Fruit fly (Drosophila melanogaster) whole organism, embryonic: ENCODE data around the gene ckd.

ENCODE experiments used
- Antp ChIP-seq: fragments of 200-800 bp; sonication (Bioruptor generic); optimal IDR thresholded peaks from 3 replicates; lab custom pipeline; 2016; ENCODE audit warnings: missing biosample characterization, missing genetic modification characterization
- Asciz ChIP-seq: fragments of 200-800 bp; sonication (Bioruptor generic); optimal IDR thresholded peaks from 2 replicates; lab custom pipeline; 2017; ENCODE audit warnings: missing biosample characterization, mild to moderate bottlenecking, missing genetic modification characterization, missing genetic modification reagents
- Bgb ChIP-seq: fragments of 200-800 bp; sonication (Bioruptor generic); IDR thresholded peaks from 2 replicates; pipeline ENCODE4 v1.3.6; 2022; ENCODE audit warnings: missing biosample characterization, missing genetic modification characterization; ENCODE audit not compliant: partially characterized antibody
- CG10147 ChIP-seq: fragments of 200-800 bp; sonication (Bioruptor generic); optimal IDR thresholded peaks from 2 replicates; lab custom pipeline; 2019; ENCODE audit warnings: missing biosample characterization, mild to moderate bottlenecking, missing genetic modification characterization, moderate library complexity
- CG11456 ChIP-seq: fragments of 200-800 bp; sonication (Bioruptor generic); IDR thresholded peaks from 3 replicates; pipeline ENCODE4 v1.3.6; 2022; ENCODE audit warnings: missing biosample characterization, missing genetic modification characterization
- CG1233 ChIP-seq: fragments of 200-800 bp; sonication (Bioruptor generic); optimal IDR thresholded peaks from 4 replicates; lab custom pipeline; 2018; ENCODE audit warnings: missing biosample characterization, mild to moderate bottlenecking, missing genetic modification characterization
- CG12659 ChIP-seq: fragments of 200-800 bp; sonication (Bioruptor generic); optimal IDR thresholded peaks from 3 replicates; lab custom pipeline; 2017; ENCODE audit warnings: mild to moderate bottlenecking, missing biosample characterization, missing genetic modification reagents, missing genetic modification characterization
- CG12942 ChIP-seq: fragments of 200-800 bp; sonication (Bioruptor generic); optimal IDR thresholded peaks from 3 replicates; lab custom pipeline; 2016; ENCODE audit warnings: missing biosample characterization, missing genetic modification characterization
- CG13287 ChIP-seq: fragments of 200-800 bp; sonication (Bioruptor generic); IDR thresholded peaks from 2 replicates; pipeline ENCODE4 v1.3.6; 2022; ENCODE audit warnings: missing biosample characterization, missing genetic modification characterization; ENCODE audit not compliant: partially characterized antibody
- CG14860 ChIP-seq: fragments of 200-800 bp; sonication (Bioruptor generic); IDR thresholded peaks from 3 replicates; pipeline ENCODE4 v1.3.6; 2022; ENCODE audit warnings: missing biosample characterization, missing genetic modification characterization; ENCODE audit not compliant: partially characterized antibody
- CG14965 ChIP-seq: fragments of 200-800 bp; sonication (Bioruptor generic); optimal IDR thresholded peaks from 2 replicates; lab custom pipeline; 2016; ENCODE audit warnings: missing biosample characterization, missing genetic modification characterization, borderline replicate concordance
- CG15011 ChIP-seq: fragments of 200-800 bp; sonication (Bioruptor generic); optimal IDR thresholded peaks from 3 replicates; lab custom pipeline; 2018; ENCODE audit warnings: missing biosample characterization, mild to moderate bottlenecking, missing genetic modification characterization
- CG15269 ChIP-seq: fragments of 200-800 bp; sonication (Bioruptor generic); optimal IDR thresholded peaks from 2 replicates; lab custom pipeline; 2018; ENCODE audit warnings: missing biosample characterization, mild to moderate bottlenecking, missing genetic modification characterization, moderate library complexity
- CG15601 ChIP-seq: fragments of 200-800 bp; sonication (Bioruptor generic); optimal IDR thresholded peaks from 3 replicates; lab custom pipeline; 2019; ENCODE audit warnings: missing biosample characterization, mild to moderate bottlenecking, missing genetic modification characterization, moderate library complexity
- CG18619 ChIP-seq: fragments of 200-800 bp; sonication (Bioruptor generic); optimal IDR thresholded peaks from 3 replicates; lab custom pipeline; 2017; ENCODE audit warnings: missing biosample characterization, mild to moderate bottlenecking, missing genetic modification characterization
- CG2678 ChIP-seq: fragments of 200-800 bp; sonication (Bioruptor generic); optimal IDR thresholded peaks from 3 replicates; lab custom pipeline; 2019; ENCODE audit warnings: missing biosample characterization, mild to moderate bottlenecking, missing genetic modification characterization, moderate library complexity
- CG3163 ChIP-seq: fragments of 200-800 bp; sonication (Bioruptor generic); optimal IDR thresholded peaks from 3 replicates; lab custom pipeline; 2016; ENCODE audit warnings: missing biosample characterization, missing genetic modification characterization
- CG7357 ChIP-seq: fragments of 200-800 bp; sonication (Bioruptor generic); IDR thresholded peaks from 3 replicates; pipeline ENCODE4 v1.3.6; 2022; ENCODE audit warnings: missing biosample characterization, missing genetic modification characterization
- CG7556 ChIP-seq: fragments of 200-800 bp; sonication (Bioruptor generic); optimal IDR thresholded peaks from 2 replicates; lab custom pipeline; 2017; ENCODE audit warnings: missing biosample characterization, mild to moderate bottlenecking, missing genetic modification characterization
- CG7963 ChIP-seq: fragments of 200-800 bp; sonication (Bioruptor generic); IDR thresholded peaks from 3 replicates; pipeline ENCODE4 v1.3.6; 2022; ENCODE audit warnings: missing biosample characterization, missing genetic modification characterization; ENCODE audit not compliant: partially characterized antibody
- CG9609 ChIP-seq: fragments of 200-800 bp; sonication (Bioruptor generic); optimal IDR thresholded peaks from 3 replicates; lab custom pipeline; 2016; ENCODE audit warnings: missing biosample characterization, missing genetic modification characterization
- D19B ChIP-seq: fragments of 200-800 bp; sonication (Bioruptor generic); optimal IDR thresholded peaks from 2 replicates; lab custom pipeline; 2017; ENCODE audit warnings: missing biosample characterization, mild to moderate bottlenecking, missing genetic modification characterization
- Dbx ChIP-seq: fragments of 200-800 bp; sonication (Bioruptor generic); IDR thresholded peaks from 3 replicates; pipeline ENCODE4 v1.3.6; 2022; ENCODE audit warnings: missing biosample characterization, missing genetic modification characterization
- Deaf1 ChIP-seq: fragments of 200-800 bp; optimal IDR thresholded peaks from 3 replicates; lab custom pipeline; 2019; ENCODE audit warnings: missing biosample characterization, mild to moderate bottlenecking, missing genetic modification characterization, moderate library complexity
- HLH3B ChIP-seq: fragments of 200-800 bp; sonication (Bioruptor generic); IDR thresholded peaks from 2 replicates; pipeline ENCODE4 v1.3.6; 2022; ENCODE audit warnings: missing biosample characterization, missing genetic modification characterization
- Hand ChIP-seq: fragments of 200-800 bp; sonication (Bioruptor generic); optimal IDR thresholded peaks from 2 replicates; lab custom pipeline; 2017; ENCODE audit warnings: mild to moderate bottlenecking, missing biosample characterization, missing genetic modification reagents, missing genetic modification characterization
- Hmx ChIP-seq: fragments of 200-800 bp; sonication (Bioruptor generic); optimal IDR thresholded peaks from 2 replicates; lab custom pipeline; 2016; ENCODE audit warnings: missing biosample characterization, missing genetic modification characterization
- Nf-YB ChIP-seq: fragments of 200-800 bp; sonication (Bioruptor generic); optimal IDR thresholded peaks from 3 replicates; lab custom pipeline; 2019; ENCODE audit warnings: missing biosample characterization, mild to moderate bottlenecking, missing genetic modification characterization, moderate library complexity
- PHDP ChIP-seq: fragments of 200-800 bp; sonication (Bioruptor generic); optimal IDR thresholded peaks from 3 replicates; lab custom pipeline; 2018; ENCODE audit warnings: missing biosample characterization, mild to moderate bottlenecking, missing genetic modification characterization, moderate library complexity
- Ravus ChIP-seq: fragments of 200-800 bp; sonication (Bioruptor generic); IDR thresholded peaks from 2 replicates; pipeline ENCODE4 v1.3.6; 2022; ENCODE audit warnings: missing biosample characterization, missing genetic modification characterization
- YL-1 ChIP-seq: fragments of 200-800 bp; sonication (Bioruptor generic); optimal IDR thresholded peaks from 3 replicates; lab custom pipeline; 2017; ENCODE audit warnings: missing biosample characterization, mild to moderate bottlenecking, missing genetic modification characterization
- ab ChIP-seq: fragments of 200-800 bp; sonication (Bioruptor generic); optimal IDR thresholded peaks from 2 replicates; lab custom pipeline; 2016; ENCODE audit warnings: missing biosample characterization, missing genetic modification characterization
- ac ChIP-seq: fragments of 200-800 bp; sonication (Bioruptor generic); optimal IDR thresholded peaks from 3 replicates; lab custom pipeline; 2017; ENCODE audit warnings: missing biosample characterization, mild to moderate bottlenecking, missing genetic modification characterization
- croc ChIP-seq: fragments of 200-800 bp; sonication (Bioruptor generic); conservative IDR thresholded peaks from 3 replicates; pipeline ENCODE4 v1.3.6; 2022; ENCODE audit warnings: missing biosample characterization, missing genetic modification characterization
- en ChIP-seq: fragments of 200-800 bp; sonication (Bioruptor generic); optimal IDR thresholded peaks from 2 replicates; lab custom pipeline; 2016; ENCODE audit warnings: missing biosample characterization, missing genetic modification characterization
- fru ChIP-seq: fragments of >200 bp; optimal IDR thresholded peaks from 2 replicates; lab custom pipeline; 2017
- gcm2 ChIP-seq: fragments of 200-800 bp; sonication (Bioruptor generic); optimal IDR thresholded peaks from 2 replicates; lab custom pipeline; 2016; ENCODE audit warnings: missing biosample characterization, missing genetic modification characterization
- klu ChIP-seq: fragments of 200-800 bp; sonication (Bioruptor generic); IDR thresholded peaks from 2 replicates; pipeline ENCODE4 v1.3.6; 2022; ENCODE audit warnings: missing biosample characterization, missing genetic modification characterization
- nerfin-2 ChIP-seq: fragments of 200-800 bp; sonication (Bioruptor generic); IDR thresholded peaks from 2 replicates; pipeline ENCODE4 v1.3.6; 2022; ENCODE audit warnings: missing biosample characterization, missing genetic modification characterization; ENCODE audit not compliant: partially characterized antibody
- nom ChIP-seq: fragments of 200-800 bp; sonication (Bioruptor generic); optimal IDR thresholded peaks from 2 replicates; lab custom pipeline; 2017; ENCODE audit warnings: missing biosample characterization, missing genetic modification characterization, mild to moderate bottlenecking, moderate library complexity, missing genetic modification reagents
- oc ChIP-seq: fragments of 200-800 bp; sonication (Bioruptor generic); optimal IDR thresholded peaks from 2 replicates; lab custom pipeline; 2018; ENCODE audit warnings: missing biosample characterization, mild to moderate bottlenecking, missing genetic modification characterization, moderate library complexity
- onecut ChIP-seq: fragments of 200-800 bp; sonication (Bioruptor generic); IDR thresholded peaks from 2 replicates; pipeline ENCODE4 v1.3.6; 2022; ENCODE audit warnings: missing biosample characterization, missing genetic modification characterization
- phol ChIP-seq: fragments of 200-800 bp; sonication (Bioruptor generic); optimal IDR thresholded peaks from 3 replicates; lab custom pipeline; 2018; ENCODE audit warnings: missing biosample characterization, mild to moderate bottlenecking, missing genetic modification characterization, moderate library complexity
- row ChIP-seq: fragments of 200-800 bp; sonication (Bioruptor generic); IDR thresholded peaks from 3 replicates; pipeline ENCODE4 v1.3.6; 2022; ENCODE audit warnings: missing biosample characterization, missing genetic modification characterization
- scrt ChIP-seq: fragments of 200-800 bp; sonication (Bioruptor generic); optimal IDR thresholded peaks from 2 replicates; lab custom pipeline; 2018; ENCODE audit warnings: missing biosample characterization, mild to moderate bottlenecking, missing genetic modification characterization, moderate library complexity
- seq ChIP-seq: fragments of 200-800 bp; sonication (Bioruptor generic); IDR thresholded peaks from 2 replicates; pipeline ENCODE4 v1.3.6; 2022; ENCODE audit warnings: missing biosample characterization, missing genetic modification characterization
- vvl ChIP-seq: fragments of 200-800 bp; sonication (Bioruptor generic); IDR thresholded peaks from 2 replicates; pipeline ENCODE4 v1.3.6; 2022; ENCODE audit warnings: missing biosample characterization, missing genetic modification characterization
- wdn ChIP-seq: fragments of 200-800 bp; sonication (Bioruptor generic); IDR thresholded peaks from 2 replicates; pipeline ENCODE4 v1.3.6; 2022; ENCODE audit warnings: missing biosample characterization, missing genetic modification characterization
- z ChIP-seq: fragments of 200-800 bp; sonication (Bioruptor generic); IDR thresholded peaks from 3 replicates; pipeline ENCODE4 v1.3.6; 2022; ENCODE audit warnings: missing biosample characterization, missing genetic modification characterization

ckd gene

DNA sequence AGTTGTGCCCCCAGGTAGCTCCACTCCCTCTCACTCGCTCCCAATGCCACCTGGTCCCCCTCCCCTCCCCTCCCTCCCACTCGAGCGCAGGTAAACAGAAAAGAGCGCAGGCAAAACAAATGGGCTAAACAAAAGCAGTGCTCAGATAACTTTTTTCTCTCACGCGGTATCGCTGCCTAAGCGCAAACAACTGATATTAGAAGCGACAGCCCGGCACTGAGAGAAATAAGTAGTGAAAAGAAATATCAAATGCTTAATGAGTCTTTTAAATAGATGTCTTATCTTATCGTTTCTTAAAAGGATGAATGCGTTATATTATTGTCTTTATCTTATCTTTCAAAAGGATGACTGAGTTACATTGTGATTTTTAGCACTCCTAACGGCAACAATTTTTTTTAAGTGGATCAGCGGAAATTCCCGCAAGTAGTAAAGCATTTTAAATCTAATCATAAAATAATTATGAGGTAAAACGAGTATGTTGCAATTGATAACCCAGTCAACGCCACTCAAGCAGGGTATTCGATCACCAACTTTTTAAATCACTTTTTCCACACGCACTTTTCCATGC, 43.6 kb downstream of the ckd start (continued):
- no peak for TF ChIP-seq nerfin-2 (GFP tag; lab: Robert Waterston, UW)
- TF ChIP-seq CG2678 (tag; lab: Kevin White, UChicago), result peak; percentile 95
- peak; percentile 74 for TF ChIP-seq D19B (GFP tag; lab: Kevin White, UChicago)
- TF ChIP-seq wdn (GFP tag; lab: Robert Waterston, UW), result peak; percentile 80
- peak; percentile 92 for TF ChIP-seq en
- peak; percentile 91 for TF ChIP-seq Asciz (GFP tag; lab: Kevin White, UChicago)
- TF ChIP-seq ac (GFP tag; lab: Kevin White, UChicago), result peak; percentile 35
- peak; percentile 92 for TF ChIP-seq CG7556 (GFP tag; lab: Kevin White, UChicago)
- no peak for TF ChIP-seq nom (GFP tag; lab: Kevin White, UChicago)
- TF ChIP-seq PHDP, result peak; percentile 95
- peak; percentile 94 for TF ChIP-seq CG12659 (GFP tag; lab: Kevin White, UChicago)
- TF ChIP-seq Dbx (GFP tag; lab: Robert Waterston, UW), result peak; percentile 90
- TF ChIP-seq Hmx (GFP tag; lab: Kevin White, UChicago), result peak; percentile 78
- peak; percentile 81 for TF ChIP-seq CG11456 (GFP tag; lab: Robert Waterston, UW)
- TF ChIP-seq Nf-YB (GFP tag; lab: Kevin White, UChicago), result peak; percentile 79
- TF ChIP-seq CG18619 (GFP tag; lab: Kevin White, UChicago), result peak; percentile 83
- TF ChIP-seq vvl, result peak; percentile 96
- TF ChIP-seq Bgb (GFP tag; lab: Robert Waterston, UW), result no peak; the same call in 1 of the 2 replicates
- peak; percentile 88 for TF ChIP-seq oc (tag; lab: Kevin White, UChicago)
- peak; percentile 84 for TF ChIP-seq CG15011 (GFP tag; lab: Kevin White, UChicago)
- TF ChIP-seq CG7357 (GFP tag; lab: Robert Waterston, UW), result peak; percentile 85
- TF ChIP-seq row, result peak; percentile 96
- TF ChIP-seq Hand (GFP tag; lab: Kevin White, UChicago), result peak; percentile 77
- no peak for TF ChIP-seq fru
- peak; percentile 89 for TF ChIP-seq onecut (GFP tag; lab: Robert Waterston, UW)
- TF ChIP-seq klu, result peak; percentile 73; the same call in 1 of the 2 replicates
- peak; percentile 76 for TF ChIP-seq croc (GFP tag; lab: Robert Waterston, UW)
- TF ChIP-seq Deaf1 (tag; lab: Kevin White, UChicago), result peak; percentile 77
- TF ChIP-seq Antp, result peak; percentile 82
- TF ChIP-seq CG9609, result peak; percentile 88
- TF ChIP-seq CG15269 (tag; lab: Kevin White, UChicago), result peak; percentile 96
- TF ChIP-seq Ravus, result peak; percentile 70; the same call in 1 of the 2 replicates
- TF ChIP-seq CG14860, result no peak
- TF ChIP-seq phol (tag; lab: Kevin White, UChicago), result peak; percentile 91
- peak; percentile 90 for TF ChIP-seq CG1233 (GFP tag; lab: Kevin White, UChicago)
- no peak; the same call in 1 of the 2 replicates for TF ChIP-seq CG13287
- TF ChIP-seq z (GFP tag; lab: Robert Waterston, UW), result peak; percentile 62; the same call in 2 of the 3 replicates
- peak; percentile 84 for TF ChIP-seq CG12942 (GFP tag; lab: Kevin White, UChicago)
- TF ChIP-seq gcm2, result peak; percentile 72
- TF ChIP-seq CG14965 (GFP tag; lab: Kevin White, UChicago), result peak; percentile 61
- peak; percentile 55 for TF ChIP-seq YL-1
- peak; percentile 45 for TF ChIP-seq ab (GFP tag; lab: Kevin White, UChicago)
- peak; percentile 90 for TF ChIP-seq HLH3B
- TF ChIP-seq CG3163 (GFP tag; lab: Kevin White, UChicago), result peak; percentile 74
- TF ChIP-seq CG15601 (tag; lab: Kevin White, UChicago), result peak; percentile 88
- peak; percentile 86 for TF ChIP-seq scrt (GFP tag; lab: Kevin White, UChicago)
- TF ChIP-seq CG10147 (GFP tag; lab: Kevin White, UChicago), result peak; percentile 86
- TF ChIP-seq CG7963 (GFP tag; lab: Robert Waterston, UW), result no peak
- TF ChIP-seq seq (GFP tag; lab: Robert Waterston, UW), result peak; percentile 93
